Fruit fly (Drosophila melanogaster) whole organism, adult: Measurements from ENCODE around the gene CG5850.

Experiments used
- CG11617 ChIP-seq: fragments of 200-800 bp; sonication (Bioruptor generic); optimal IDR thresholded peaks from 2 replicates; lab custom pipeline; 2017; ENCODE audit warnings: mild to moderate bottlenecking, missing biosample characterization, missing genetic modification reagents, missing genetic modification characterization
- CG14711 ChIP-seq: fragments of 200-800 bp; sonication (Bioruptor generic); optimal IDR thresholded peaks from 2 replicates; lab custom pipeline; 2018; ENCODE audit warnings: missing biosample characterization, mild to moderate bottlenecking, missing genetic modification characterization, moderate library complexity
- CG5204 ChIP-seq: fragments of 200-800 bp; sonication (Bioruptor generic); optimal IDR thresholded peaks from 2 replicates; lab custom pipeline; 2016; ENCODE audit warnings: missing biosample characterization, missing genetic modification characterization
- CG7045 ChIP-seq: fragments of 200-800 bp; sonication (Bioruptor generic); optimal IDR thresholded peaks from 2 replicates; lab custom pipeline; 2017; ENCODE audit warnings: missing biosample characterization, mild to moderate bottlenecking, missing genetic modification characterization
- Clk ChIP-seq: fragments of 200-800 bp; sonication (Bioruptor generic); optimal IDR thresholded peaks from 2 replicates; lab custom pipeline; 2017; ENCODE audit warnings: missing biosample characterization, missing genetic modification characterization
- Hr96 ChIP-seq: fragments of 200-800 bp; sonication (Bioruptor generic); optimal IDR thresholded peaks from 2 replicates; lab custom pipeline; 2016; ENCODE audit warnings: missing biosample characterization, missing genetic modification characterization
- Mnt ChIP-seq: fragments of 200-800 bp; sonication (Bioruptor generic); optimal IDR thresholded peaks from 2 replicates; lab custom pipeline; 2016; ENCODE audit warnings: missing biosample characterization, mild to moderate bottlenecking, missing genetic modification characterization
- kay ChIP-seq: fragments of 200-800 bp; sonication (Bioruptor generic); peaks from one replicate; lab custom pipeline; 2016; ENCODE audit warnings: missing biosample characterization, missing genetic modification characterization, borderline replicate concordance
- ovo ChIP-seq: fragments of 200-800 bp; sonication (Bioruptor generic); optimal IDR thresholded peaks from 2 replicates; lab custom pipeline; 2016; ENCODE audit warnings: missing biosample characterization, missing genetic modification characterization
- tj ChIP-seq: fragments of 200-800 bp; sonication (Bioruptor generic); optimal IDR thresholded peaks from 3 replicates; lab custom pipeline; 2017; ENCODE audit warnings: missing biosample characterization, mild to moderate bottlenecking, missing genetic modification characterization, moderate library complexity
- toe ChIP-seq: fragments of 200-800 bp; sonication (Bioruptor generic); optimal IDR thresholded peaks from 2 replicates; lab custom pipeline; 2016; ENCODE audit warnings: missing biosample characterization, missing genetic modification characterization

dm6 chr2L:9960758-9961157, 3.0 kb downstream of the CG5850 start:
- TF ChIP-seq CG14711 (tag; lab: Kevin White, UChicago) = no peak
- no peak for TF ChIP-seq CG5204 (GFP tag; lab: Kevin White, UChicago)
- TF ChIP-seq CG11617 (GFP tag; lab: Kevin White, UChicago) = no peak
- TF ChIP-seq tj (GFP tag; lab: Kevin White, UChicago) = no peak
- TF ChIP-seq Clk = no peak
- TF ChIP-seq CG7045 (GFP tag; lab: Kevin White, UChicago) = no peak
- no peak for TF ChIP-seq Mnt (GFP tag; lab: Kevin White, UChicago)
- TF ChIP-seq toe (GFP tag; lab: Kevin White, UChicago) = no peak
- TF ChIP-seq Hr96 (GFP tag; lab: Kevin White, UChicago) = no peak
- TF ChIP-seq kay (GFP tag; lab: Kevin White, UChicago) = no peak
- no peak for TF ChIP-seq ovo (GFP tag; lab: Kevin White, UChicago)
